Worm (Caenorhabditis elegans) whole organism, L4 larva: ENCODE measurements around the gene H37A05.2.

Source experiments
- F10B5.3 ChIP-seq: sonication (generic microtip); optimal IDR thresholded peaks from 2 replicates; lab custom pipeline; 2016; ENCODE audit warnings: mild to moderate bottlenecking, missing genetic modification characterization, missing compliant biosample characterization
- R02D3.7 ChIP-seq: fragments of 150-350 bp; sonication (generic microtip); optimal IDR thresholded peaks from 3 replicates; lab custom pipeline; 2014; ENCODE audit warnings: missing biosample characterization, missing genetic modification characterization
- Y5F2A.4 ChIP-seq: fragments of 200-800 bp; sonication (Bioruptor generic); optimal IDR thresholded peaks from 2 replicates; lab custom pipeline; 2018; ENCODE audit warnings: mild to moderate bottlenecking, missing genetic modification characterization, missing compliant biosample characterization
- ZK337.2 ChIP-seq: fragments of 200-800 bp; sonication (Bioruptor generic); IDR thresholded peaks from 2 replicates; pipeline ENCODE4 v1.3.6; 2022; ENCODE audit warnings: missing genetic modification reagents, missing genetic modification characterization, missing compliant biosample characterization
- arid-1 ChIP-seq: fragments of 200-800 bp; sonication (Bioruptor generic); conservative IDR thresholded peaks from 2 replicates; pipeline ENCODE4 v1.3.6; 2022; ENCODE audit warnings: missing genetic modification reagents, missing genetic modification characterization, missing compliant biosample characterization
- ceh-20 ChIP-seq: fragments of 200-800 bp; sonication (Bioruptor generic); IDR thresholded peaks from 2 replicates; pipeline ENCODE4 v1.3.6; 2022; ENCODE audit warnings: missing genetic modification reagents, missing genetic modification characterization, missing compliant biosample characterization
- ceh-62 ChIP-seq: sonication (generic microtip); optimal IDR thresholded peaks from 2 replicates; lab custom pipeline; 2017; ENCODE audit warnings: missing biosample characterization, missing genetic modification characterization
- ceh-82 ChIP-seq: sonication (generic microtip); optimal IDR thresholded peaks from 2 replicates; lab custom pipeline; 2017; ENCODE audit warnings: missing biosample characterization, missing genetic modification characterization
- cey-2 ChIP-seq: sonication (generic microtip); optimal IDR thresholded peaks from 3 replicates; lab custom pipeline; 2017; ENCODE audit warnings: missing genetic modification characterization, mild to moderate bottlenecking, missing compliant biosample characterization, antibody characterized with exemption, borderline replicate concordance; ENCODE audit not compliant: insufficient read depth
- ctbp-1 ChIP-seq: fragments of 200-800 bp; sonication (Bioruptor generic); IDR thresholded peaks from 2 replicates; pipeline ENCODE4 v1.3.6; 2022; ENCODE audit warnings: missing genetic modification reagents, missing genetic modification characterization, missing compliant biosample characterization
- dmd-6 ChIP-seq: fragments of 200-800 bp; sonication (Bioruptor generic); IDR thresholded peaks from 2 replicates; pipeline ENCODE4 v1.3.6; 2022; ENCODE audit warnings: missing genetic modification reagents, missing genetic modification characterization, missing compliant biosample characterization
- dmd-8 ChIP-seq: fragments of 200-800 bp; sonication (Bioruptor generic); IDR thresholded peaks from 2 replicates; pipeline ENCODE4 v1.3.6; 2022; ENCODE audit warnings: missing genetic modification characterization, missing compliant biosample characterization
- dmd-9 ChIP-seq: fragments of 200-800 bp; sonication (Bioruptor generic); IDR thresholded peaks from 2 replicates; pipeline ENCODE4 v1.3.6; 2022; ENCODE audit warnings: missing genetic modification reagents, missing genetic modification characterization, missing compliant biosample characterization
- dve-1 ChIP-seq: sonication (generic microtip); optimal IDR thresholded peaks from 2 replicates; lab custom pipeline; 2017; ENCODE audit warnings: antibody characterized with exemption, mild to moderate bottlenecking, missing genetic modification characterization, missing compliant biosample characterization; ENCODE audit not compliant: insufficient read depth
- egl-43 ChIP-seq: fragments of 200-800 bp; sonication (Bioruptor generic); IDR thresholded peaks from 2 replicates; pipeline ENCODE4 v1.3.6; 2022; ENCODE audit warnings: missing genetic modification reagents, missing genetic modification characterization, missing compliant biosample characterization
- fos-1 ChIP-seq: fragments of 150-350 bp; optimal IDR thresholded peaks from 2 replicates; lab custom pipeline; 2014; ENCODE audit warnings: missing biosample characterization, missing genetic modification characterization
- hif-1 ChIP-seq, 2 experiments: sonication (generic microtip); optimal IDR thresholded peaks; 2 replicates each; lab custom pipeline; 2016 to 2017; ENCODE audit warnings: missing compliant biosample characterization in 2 of 2, missing genetic modification characterization in 2 of 2, missing genetic modification reagents in 2 of 2, missing genotype in 2 of 2, mild to moderate bottlenecking in 1 of 2
- hlh-30 ChIP-seq: sonication (generic microtip); optimal IDR thresholded peaks from 2 replicates; lab custom pipeline; 2017; ENCODE audit warnings: antibody characterized with exemption, mild to moderate bottlenecking, missing genetic modification characterization, missing compliant biosample characterization; ENCODE audit not compliant: insufficient read depth
- jun-1 ChIP-seq: fragments of 150-350 bp; optimal IDR thresholded peaks from 2 replicates; lab custom pipeline; 2014; ENCODE audit warnings: missing biosample characterization, missing genetic modification reagents, missing genetic modification characterization
- lim-7 ChIP-seq: fragments of 200-800 bp; sonication (Bioruptor generic); IDR thresholded peaks from 2 replicates; pipeline ENCODE4 v1.3.6; 2022; ENCODE audit warnings: missing genetic modification characterization, missing compliant biosample characterization
- lin-38 ChIP-seq: fragments of 200-800 bp; sonication (Bioruptor generic); IDR thresholded peaks from 2 replicates; pipeline ENCODE4 v1.3.6; 2022; ENCODE audit warnings: missing genetic modification reagents, missing genetic modification characterization, missing compliant biosample characterization
- lir-3 ChIP-seq: sonication (generic microtip); optimal IDR thresholded peaks from 2 replicates; lab custom pipeline; 2016; ENCODE audit warnings: mild to moderate bottlenecking, missing genetic modification characterization, missing compliant biosample characterization
- lsy-2 ChIP-seq, 2 experiments: fragments of 150-350 bp in 1 of 2; sonication (generic microtip) in 1 of 2; optimal IDR thresholded peaks; 2 replicates each; lab custom pipeline; 2014 to 2017; ENCODE audit warnings: missing biosample characterization in 2 of 2, missing genetic modification characterization in 2 of 2
- mep-1 ChIP-seq: fragments of 150-350 bp; sonication (generic microtip); optimal IDR thresholded peaks from 3 replicates; lab custom pipeline; 2014; ENCODE audit warnings: missing biosample characterization, missing genetic modification characterization
- mxl-2 ChIP-seq: fragments of 200-800 bp; sonication (Bioruptor generic); conservative IDR thresholded peaks from 2 replicates; pipeline ENCODE4 v1.3.6; 2022; ENCODE audit warnings: missing genetic modification reagents, missing genetic modification characterization, missing compliant biosample characterization
- nhr-11 ChIP-seq: fragments of 150-350 bp; optimal IDR thresholded peaks from 2 replicates; lab custom pipeline; 2014; ENCODE audit warnings: missing biosample characterization, missing genetic modification characterization
- nhr-25 ChIP-seq: sonication (generic microtip); optimal IDR thresholded peaks from 2 replicates; lab custom pipeline; 2017; ENCODE audit warnings: missing genetic modification characterization, mild to moderate bottlenecking, missing compliant biosample characterization, antibody characterized with exemption, moderate library complexity, borderline replicate concordance; ENCODE audit not compliant: insufficient read depth
- nhr-28 ChIP-seq: fragments of 150-350 bp; optimal IDR thresholded peaks from 2 replicates; lab custom pipeline; 2014; ENCODE audit warnings: missing biosample characterization, missing genetic modification characterization
- nhr-77 ChIP-seq: fragments of 150-350 bp; optimal IDR thresholded peaks from 2 replicates; lab custom pipeline; 2014; ENCODE audit warnings: missing biosample characterization, missing genetic modification characterization
- pqm-1 ChIP-seq: sonication (generic microtip); optimal IDR thresholded peaks from 2 replicates; lab custom pipeline; 2017; ENCODE audit warnings: missing biosample characterization, missing genetic modification characterization
- rbr-2 ChIP-seq: sonication (generic microtip); optimal IDR thresholded peaks from 2 replicates; lab custom pipeline; 2016; ENCODE audit warnings: missing genotype, missing genetic modification characterization, missing compliant biosample characterization
- set-16 ChIP-seq: fragments of 200-800 bp; sonication (Bioruptor generic); IDR thresholded peaks from 2 replicates; pipeline ENCODE4 v1.3.6; 2022; ENCODE audit warnings: missing genetic modification reagents, missing genetic modification characterization, missing compliant biosample characterization
- skn-1 ChIP-seq: fragments of 150-350 bp; optimal IDR thresholded peaks from 2 replicates; lab custom pipeline; 2014; ENCODE audit warnings: missing biosample characterization, missing genetic modification characterization
- spr-3 ChIP-seq: fragments of 200-800 bp; sonication (Bioruptor generic); optimal IDR thresholded peaks from 2 replicates; lab custom pipeline; 2018; ENCODE audit warnings: mild to moderate bottlenecking, missing genetic modification characterization, missing compliant biosample characterization
- unc-130 ChIP-seq: sonication (generic microtip); optimal IDR thresholded peaks from 2 replicates; lab custom pipeline; 2016; ENCODE audit warnings: missing genetic modification reagents, missing genetic modification characterization, missing compliant biosample characterization
- unc-62 ChIP-seq, 3 experiments: fragments of 150-350 bp in 1 of 3; sonication (generic microtip); optimal IDR thresholded peaks in 2 of 3; peaks in 1 of 3; 1 replicate in 1 of 3; 2 replicates in 2 of 3; lab custom pipeline; 2014 to 2017; ENCODE audit warnings: missing biosample characterization in 3 of 3, missing genetic modification characterization in 3 of 3, missing genetic modification reagents in 3 of 3, missing genotype in 1 of 3
- vab-7 ChIP-seq: fragments of 200-800 bp; sonication (Bioruptor generic); IDR thresholded peaks from 2 replicates; pipeline ENCODE4 v1.3.6; 2022; ENCODE audit warnings: missing genetic modification reagents, missing genetic modification characterization, missing compliant biosample characterization
- zfp-2 ChIP-seq: sonication (generic microtip); optimal IDR thresholded peaks from 2 replicates; lab custom pipeline; 2016; ENCODE audit warnings: mild to moderate bottlenecking, missing genetic modification characterization, missing compliant biosample characterization
- zip-2 ChIP-seq: fragments of 150-350 bp; optimal IDR thresholded peaks from 2 replicates; lab custom pipeline; 2014; ENCODE audit warnings: missing biosample characterization, missing genetic modification characterization

Gene H37A05.2

DNA sequence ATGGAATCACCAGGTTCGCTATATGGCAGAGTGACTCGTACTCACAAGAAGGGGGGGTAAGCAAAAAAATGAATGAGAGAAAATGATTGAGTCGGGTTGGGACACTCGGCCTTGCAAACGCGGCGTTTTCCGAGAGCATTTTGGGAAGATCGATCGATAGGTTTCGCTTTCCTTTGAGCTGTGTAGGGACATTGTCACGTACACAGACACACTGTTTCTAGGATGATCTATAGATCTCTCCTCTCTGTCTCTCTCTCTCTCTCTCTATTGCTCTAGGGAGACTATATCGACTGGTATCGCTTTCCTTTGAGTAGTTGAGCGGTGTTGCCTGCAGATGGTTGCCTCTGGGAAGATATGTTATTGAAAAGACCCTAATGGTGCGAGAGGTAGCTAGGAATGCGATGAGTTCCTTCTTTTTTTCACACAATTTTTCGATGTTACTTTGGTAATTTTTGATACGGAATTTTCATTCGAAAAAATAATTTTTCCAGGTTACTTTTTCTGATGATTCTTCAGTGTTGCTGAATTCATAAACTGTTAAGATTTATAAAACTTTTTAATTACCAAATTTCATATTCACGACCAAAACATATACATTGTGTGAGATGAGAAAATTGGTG is 15.8 kb upstream of the H37A05.2 start, which contains the start of gene H37A05.4 (continued):
- TF ChIP-seq lin-38 (GFP tag; lab: Robert Waterston, UW) (peak; percentile 50), ceh-20 (GFP tag; lab: Robert Waterston, UW) (peak; percentile 60; the same call in 1 of the 2 replicates), dmd-6 (GFP tag; lab: Robert Waterston, UW) (peak; percentile 31), lim-7 (GFP tag; lab: Robert Waterston, UW) (no peak), hlh-30 (tag; lab: Kevin White, UChicago) (no peak), spr-3 (GFP tag; lab: Kevin White, UChicago) (peak; percentile 6), hif-1 (tag; optimal IDR thresholded peaks at IDR 0.05; lab: Kevin White, UChicago) (peak in 1 of 2 experiments; percentile 26), mep-1 (tag; lab: Kevin White, UChicago) (peak; percentile 91), dve-1 (tag; lab: Kevin White, UChicago) (peak; percentile 29), egl-43 (GFP tag; lab: Robert Waterston, UW) (0 out of 2 replicates have a peak, but pooled peaks have one; percentile 35)

- no peak for TF ChIP-seq dmd-8 (GFP tag; lab: Robert Waterston, UW)
- TF ChIP-seq nhr-11 (tag; lab: Kevin White, UChicago): no peak
- TF ChIP-seq mxl-2: no peak
- TF ChIP-seq ceh-82 (tag; lab: Kevin White, UChicago): no peak
- no peak for TF ChIP-seq Y5F2A.4 (GFP tag; lab: Kevin White, UChicago)
- 0 out of 2 replicates have a peak, but pooled peaks have one; percentile 24 for TF ChIP-seq lim-7 (GFP tag; lab: Robert Waterston, UW)
- TF ChIP-seq nhr-77 (tag; lab: Kevin White, UChicago): no peak
- TF ChIP-seq, all 104 proteins: peak for 1
These were observed 13.6 kb upstream of the H37A05.2 start for ce11 chrV:13647617-13648016.

DNA sequence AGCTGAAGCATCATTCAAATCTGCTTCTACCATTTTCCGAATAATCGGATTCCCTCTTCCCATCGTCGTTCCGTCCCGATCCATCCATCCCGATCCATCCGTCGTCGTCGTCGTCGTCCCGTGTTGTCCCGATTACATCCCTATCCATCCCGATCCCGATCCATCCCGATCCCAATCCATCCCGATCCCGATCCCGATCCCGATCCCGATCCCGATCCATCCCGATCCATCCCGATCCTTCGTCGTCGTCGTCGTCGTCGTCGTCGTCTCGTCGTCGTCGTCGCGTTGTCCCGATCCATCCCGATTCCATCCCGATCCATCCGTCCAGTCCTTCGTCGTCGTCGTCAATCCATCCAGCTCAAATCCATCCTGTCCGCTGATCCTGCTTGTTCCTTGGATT is 13.1 kb upstream of the H37A05.2 start:
- TF ChIP-seq dmd-9 (no peak), set-16 (GFP tag; lab: Robert Waterston, UW) (peak; percentile 85)

ce11 chrV:13645848-13646578 is 12.0 kb upstream of the H37A05.2 start:
- TF ChIP-seq R02D3.7 (tag; lab: Kevin White, UChicago) (no peak), ctbp-1 (0 out of 2 replicates have a peak, but pooled peaks have one; percentile 58), lim-7 (GFP tag; lab: Robert Waterston, UW) (no peak; the same call in 1 of the 2 replicates), cey-2 (tag; lab: Kevin White, UChicago) (no peak), unc-130 (GFP tag; lab: Kevin White, UChicago) (no peak), egl-43 (GFP tag; lab: Robert Waterston, UW) (peak; percentile 87), zip-2 (no peak), vab-7 (GFP tag; lab: Robert Waterston, UW) (peak; percentile 47; the same call in 1 of the 2 replicates), dmd-8 (GFP tag; lab: Robert Waterston, UW) (peak; percentile 69; the same call in 1 of the 2 replicates), F10B5.3 (tag; lab: Kevin White, UChicago) (no peak), arid-1 (GFP tag; lab: Robert Waterston, UW) (no peak), nhr-28 (tag; lab: Kevin White, UChicago) (no peak), ceh-20 (GFP tag; lab: Robert Waterston, UW) (no peak), ZK337.2 (GFP tag; lab: Robert Waterston, UW) (peak; percentile 24; the same call in 1 of the 2 replicates), lsy-2 (tag; optimal IDR thresholded peaks at IDR 0.05; lab: Kevin White, UChicago) (no peak), zfp-2 (no peak), unc-62 (GFP tag; optimal IDR thresholded peaks at IDR 0.05 in 1 of 2; lab: Kevin White, UChicago) (no peak), unc-62 (tag; optimal IDR thresholded peaks at IDR 0.05; lab: Kevin White, UChicago) (no peak), jun-1 (no peak), ceh-82 (tag; lab: Kevin White, UChicago) (no peak), set-16 (GFP tag; lab: Robert Waterston, UW) (peak; percentile 100), dve-1 (tag; lab: Kevin White, UChicago) (no peak), nhr-11 (tag; lab: Kevin White, UChicago) (no peak), nhr-25 (tag; lab: Kevin White, UChicago) (no peak), nhr-77 (tag; lab: Kevin White, UChicago) (no peak), rbr-2 (tag; lab: Kevin White, UChicago) (no peak), lir-3 (tag; lab: Kevin White, UChicago) (no peak), fos-1 (tag; lab: Kevin White, UChicago) (no peak), skn-1 (no peak), ceh-62 (no peak), pqm-1 (tag; lab: Kevin White, UChicago) (no peak)
